Fruit fly (Drosophila melanogaster) whole organism, wandering third instar larva: Measurements from ENCODE around the gene CHES-1-like.

Experiments
- Abd-B ChIP-seq: fragments of >200 bp; optimal IDR thresholded peaks from 2 replicates; lab custom pipeline; 2017; ENCODE audit warnings: missing biosample characterization, missing genetic modification characterization
- CrebA ChIP-seq: fragments of 200-800 bp; sonication (Bioruptor generic); optimal IDR thresholded peaks from 2 replicates; lab custom pipeline; 2016; ENCODE audit warnings: missing biosample characterization, mild to moderate bottlenecking, missing genetic modification characterization, borderline replicate concordance
- Dfd ChIP-seq: fragments of >200 bp; optimal IDR thresholded peaks from 2 replicates; lab custom pipeline; 2017; ENCODE audit warnings: missing biosample characterization, missing genetic modification characterization
- Hr78 ChIP-seq: fragments of >200 bp; optimal IDR thresholded peaks from 2 replicates; lab custom pipeline; 2017; ENCODE audit warnings: missing biosample characterization, missing genetic modification characterization
- Jra ChIP-seq: sonication (Bioruptor generic); optimal IDR thresholded peaks from 2 replicates; lab custom pipeline; 2016; ENCODE audit warnings: missing biosample characterization, missing genetic modification characterization
- OdsH ChIP-seq: fragments of 200-800 bp; sonication (Bioruptor generic); optimal IDR thresholded peaks from 2 replicates; lab custom pipeline; 2016; ENCODE audit warnings: missing biosample characterization, mild to moderate bottlenecking, missing genetic modification characterization
- fru ChIP-seq: fragments of 200-800 bp; sonication (Bioruptor generic); optimal IDR thresholded peaks from 3 replicates; lab custom pipeline; 2016; ENCODE audit warnings: missing biosample characterization, mild to moderate bottlenecking, missing genetic modification characterization
- h ChIP-seq: fragments of 200-800 bp; sonication (Bioruptor generic); optimal IDR thresholded peaks from 3 replicates; lab custom pipeline; 2016; ENCODE audit warnings: missing biosample characterization, mild to moderate bottlenecking, missing genetic modification characterization
- lola ChIP-seq: fragments of >200 bp; optimal IDR thresholded peaks from 2 replicates; lab custom pipeline; 2017; ENCODE audit warnings: missing biosample characterization, missing genetic modification characterization
- pan ChIP-seq: fragments of >200 bp; optimal IDR thresholded peaks from 2 replicates; lab custom pipeline; 2017
- sv ChIP-seq: fragments of 200-800 bp; sonication (Bioruptor generic); optimal IDR thresholded peaks from 3 replicates; lab custom pipeline; 2016; ENCODE audit warnings: missing biosample characterization, missing genetic modification characterization
- tai ChIP-seq: sonication (Bioruptor generic); optimal IDR thresholded peaks from 2 replicates; lab custom pipeline; 2016; ENCODE audit warnings: missing biosample characterization, missing genetic modification characterization
- usp ChIP-seq: fragments of >200 bp; optimal IDR thresholded peaks from 2 replicates; lab custom pipeline; 2017; ENCODE audit warnings: missing biosample characterization, missing genetic modification characterization

dm6 chrX:7710439-7711154, 1.4 kb upstream of the CHES-1-like start:
- TF ChIP-seq fru (GFP tag; lab: Kevin White, UChicago) (no peak), Jra (GFP tag; lab: Kevin White, UChicago) (no peak), Hr78 (GFP tag; lab: Kevin White, UChicago) (no peak), h (GFP tag; lab: Kevin White, UChicago) (peak; percentile 40), pan (no peak), Dfd (GFP tag; lab: Kevin White, UChicago) (no peak), CrebA (GFP tag; lab: Kevin White, UChicago) (no peak), lola (GFP tag; lab: Kevin White, UChicago) (no peak), OdsH (no peak), Abd-B (GFP tag; lab: Kevin White, UChicago) (no peak), usp (GFP tag; lab: Kevin White, UChicago) (no peak), sv (GFP tag; lab: Kevin White, UChicago) (no peak), tai (GFP tag; lab: Kevin White, UChicago) (peak; percentile 36)
